Worm (Caenorhabditis elegans) whole organism, late embryonic: Measurements from ENCODE around the gene sre-2.

Experiments
- K02D7.2 ChIP-seq: sonication (generic microtip); optimal IDR thresholded peaks from 2 replicates; lab custom pipeline; 2017; ENCODE audit warnings: mild to moderate bottlenecking, missing genetic modification characterization, missing compliant biosample characterization
- K09A11.1 ChIP-seq: sonication (generic microtip); optimal IDR thresholded peaks from 2 replicates; lab custom pipeline; 2017; ENCODE audit warnings: antibody characterized with exemption, mild to moderate bottlenecking, missing genetic modification characterization, missing compliant biosample characterization; ENCODE audit not compliant: insufficient read depth
- Y22D7AL.16 ChIP-seq: sonication (generic microtip); optimal IDR thresholded peaks from 2 replicates; lab custom pipeline; 2016; ENCODE audit warnings: missing genetic modification characterization, missing compliant biosample characterization
- ama-1 ChIP-seq: fragments of 150-350 bp; optimal IDR thresholded peaks from 2 replicates; lab custom pipeline; 2014
- ceh-19 ChIP-seq: fragments of 200-800 bp; sonication (Bioruptor generic); optimal IDR thresholded peaks from 2 replicates; lab custom pipeline; 2018; ENCODE audit warnings: mild to moderate bottlenecking, missing genetic modification characterization, missing compliant biosample characterization
- ceh-22 ChIP-seq: sonication (generic microtip); optimal IDR thresholded peaks from 2 replicates; lab custom pipeline; 2017; ENCODE audit warnings: missing biosample characterization, missing genetic modification characterization
- ceh-31 ChIP-seq: sonication (generic microtip); optimal IDR thresholded peaks from 2 replicates; lab custom pipeline; 2016; ENCODE audit warnings: missing genetic modification characterization, missing compliant biosample characterization
- ceh-45 ChIP-seq: fragments of 200-800 bp; sonication (Bioruptor generic); IDR thresholded peaks from 2 replicates; pipeline ENCODE4 v1.3.6; 2022; ENCODE audit warnings: missing genetic modification reagents, missing genetic modification characterization, missing compliant biosample characterization
- ceh-6 ChIP-seq: fragments of 200-800 bp; sonication (Bioruptor generic); optimal IDR thresholded peaks from 2 replicates; lab custom pipeline; 2018; ENCODE audit warnings: mild to moderate bottlenecking, missing genetic modification characterization, missing compliant biosample characterization
- ceh-9 ChIP-seq: sonication (generic microtip); optimal IDR thresholded peaks from 2 replicates; lab custom pipeline; 2016; ENCODE audit warnings: mild to moderate bottlenecking, missing genetic modification characterization, inconsistent platforms, missing compliant biosample characterization
- che-1 ChIP-seq: sonication (generic microtip); optimal IDR thresholded peaks from 2 replicates; lab custom pipeline; 2016; ENCODE audit warnings: mild to moderate bottlenecking, missing genetic modification characterization, missing compliant biosample characterization
- dmd-4 ChIP-seq: sonication (generic microtip); optimal IDR thresholded peaks from 2 replicates; lab custom pipeline; 2016; ENCODE audit warnings: borderline replicate concordance, missing genetic modification characterization, missing compliant biosample characterization
- dve-1 ChIP-seq: sonication (generic microtip); optimal IDR thresholded peaks from 2 replicates; lab custom pipeline; 2017; ENCODE audit warnings: antibody characterized with exemption, mild to moderate bottlenecking, missing genetic modification characterization, missing compliant biosample characterization
- elt-2 ChIP-seq: sonication (generic microtip); optimal IDR thresholded peaks from 2 replicates; lab custom pipeline; 2016; ENCODE audit warnings: missing genetic modification reagents, missing genetic modification characterization, missing compliant biosample characterization
- eyg-1 ChIP-seq: sonication (generic microtip); optimal IDR thresholded peaks from 2 replicates; lab custom pipeline; 2016; ENCODE audit warnings: missing genotype, missing genetic modification characterization, missing compliant biosample characterization
- fkh-6 ChIP-seq: sonication (generic microtip); optimal IDR thresholded peaks from 2 replicates; lab custom pipeline; 2016; ENCODE audit warnings: missing genetic modification characterization, missing compliant biosample characterization
- hlh-15 ChIP-seq: sonication (generic microtip); optimal IDR thresholded peaks from 2 replicates; lab custom pipeline; 2016; ENCODE audit warnings: missing genetic modification characterization, missing compliant biosample characterization
- hlh-6 ChIP-seq: sonication (generic microtip); optimal IDR thresholded peaks from 2 replicates; lab custom pipeline; 2016; ENCODE audit warnings: missing genotype, missing genetic modification characterization, missing compliant biosample characterization
- hlh-8 ChIP-seq: sonication (generic microtip); optimal IDR thresholded peaks from 2 replicates; lab custom pipeline; 2016; ENCODE audit warnings: missing genotype, missing genetic modification characterization, missing compliant biosample characterization
- lin-11 ChIP-seq: fragments of 200-800 bp; sonication (Bioruptor generic); optimal IDR thresholded peaks from 2 replicates; lab custom pipeline; 2018; ENCODE audit warnings: mild to moderate bottlenecking, missing genetic modification characterization, missing compliant biosample characterization
- nfya-1 ChIP-seq: sonication (generic microtip); optimal IDR thresholded peaks from 2 replicates; lab custom pipeline; 2017; ENCODE audit warnings: missing genetic modification characterization, mild to moderate bottlenecking, missing compliant biosample characterization, antibody characterized with exemption, moderate library complexity
- nhr-232 ChIP-seq: sonication (generic microtip); optimal IDR thresholded peaks from 2 replicates; lab custom pipeline; 2016; ENCODE audit warnings: missing genetic modification characterization, missing compliant biosample characterization
- npax-4 ChIP-seq: sonication (generic microtip); optimal IDR thresholded peaks from 2 replicates; lab custom pipeline; 2016; ENCODE audit warnings: missing genetic modification characterization, missing compliant biosample characterization
- odd-2 ChIP-seq: sonication (generic microtip); optimal IDR thresholded peaks from 2 replicates; lab custom pipeline; 2017; ENCODE audit warnings: antibody characterized with exemption, mild to moderate bottlenecking, missing genetic modification characterization, missing compliant biosample characterization
- pag-3 ChIP-seq: sonication (generic microtip); optimal IDR thresholded peaks from 2 replicates; lab custom pipeline; 2016; ENCODE audit warnings: missing compliant biosample characterization, missing genetic modification characterization, borderline replicate concordance
- pha-4 ChIP-seq: fragments of 150-350 bp; optimal IDR thresholded peaks from 2 replicates; lab custom pipeline; 2018; ENCODE audit warnings: missing biosample characterization, missing genetic modification reagents, missing genetic modification characterization
- pqm-1 ChIP-seq: sonication (generic microtip); optimal IDR thresholded peaks from 2 replicates; lab custom pipeline; 2016; ENCODE audit warnings: missing genetic modification characterization, missing compliant biosample characterization
- ref-2 ChIP-seq: sonication (generic microtip); optimal IDR thresholded peaks from 2 replicates; lab custom pipeline; 2016; ENCODE audit warnings: missing genetic modification characterization, missing compliant biosample characterization
- sox-2 ChIP-seq: fragments of 200-800 bp; sonication (Bioruptor generic); IDR thresholded peaks from 2 replicates; pipeline ENCODE4 v1.3.6; 2022; ENCODE audit warnings: missing genetic modification reagents, missing genetic modification characterization, missing compliant biosample characterization
- tbx-2 ChIP-seq: sonication (generic microtip); optimal IDR thresholded peaks from 2 replicates; lab custom pipeline; 2016; ENCODE audit warnings: missing genetic modification characterization, missing compliant biosample characterization
- unc-3 ChIP-seq, 2 experiments: fragments of 200-800 bp in 1 of 2; sonication (Bioruptor generic) in 1 of 2; sonication (generic microtip) in 1 of 2; conservative IDR thresholded peaks in 1 of 2; optimal IDR thresholded peaks in 1 of 2; 2 replicates each; pipeline versions ENCODE4 v1.3.6 to Lab custom; 2016 to 2022; ENCODE audit warnings: missing compliant biosample characterization in 2 of 2, missing genetic modification characterization in 2 of 2, missing genetic modification reagents in 1 of 2
- unc-55 ChIP-seq: sonication (generic microtip); optimal IDR thresholded peaks from 2 replicates; lab custom pipeline; 2017; ENCODE audit warnings: missing biosample characterization, missing genetic modification reagents, missing genetic modification characterization
- ztf-16 ChIP-seq: sonication (generic microtip); optimal IDR thresholded peaks from 2 replicates; lab custom pipeline; 2017; ENCODE audit warnings: missing genetic modification characterization, missing compliant biosample characterization

The sre-2 gene

ce11 chrII:8102041-8102440, at the start of gene sre-2:
sre-2 (minus strand) TSS chrII:8102141.
- no peak for TF ChIP-seq che-1 (tag; lab: Kevin White, UChicago)
- no peak for TF ChIP-seq eyg-1
- no peak for TF ChIP-seq hlh-15

ce11 chrII:8149930-8150329, 48.0 kb upstream of the sre-2 start, which contains the start of gene F10B5.3:
F10B5.3 (minus strand) TSS chrII:8150030.
- TF ChIP-seq che-1 (tag; lab: Kevin White, UChicago): no peak
- TF ChIP-seq, all 69 proteins: peak for 0

- TF ChIP-seq nhr-232 (no peak), hlh-15 (no peak), lin-11 (no peak), K02D7.2 (tag; lab: Kevin White, UChicago) (no peak)
Observed at ce11 chrII:8144543-8144942, 42.6 kb upstream of the sre-2 start, which contains the start of gene F10B5.2. F10B5.2 (plus strand) TSS chrII:8144762.

- TF ChIP-seq dve-1 (tag; lab: Kevin White, UChicago): peak; percentile 4
- no peak for TF ChIP-seq pqm-1 (tag; lab: Kevin White, UChicago)
- TF ChIP-seq nfya-1 (tag; lab: Kevin White, UChicago): peak; percentile 51
Observed at ce11 chrII:8143278-8143931, 41.5 kb upstream of the sre-2 start, which contains the start of the genes ints-11 and rpl-10. ints-11 (minus strand) TSS chrII:8143478. rpl-10 (plus strand) TSS chrII:8143881.

ce11 chrII:8141135-8141534, 39.2 kb upstream of the sre-2 start:
- TF ChIP-seq ama-1 (lab: Kevin White, UChicago) (no peak), Y22D7AL.16 (tag; lab: Kevin White, UChicago) (no peak), sox-2 (no peak), odd-2 (no peak), nfya-1 (tag; lab: Kevin White, UChicago) (no peak), unc-3 (GFP tag; conservative IDR thresholded peaks at IDR 0.05; lab: Robert Waterston, UW) (no peak), unc-3 (tag; optimal IDR thresholded peaks at IDR 0.05; lab: Kevin White, UChicago) (no peak), ceh-19 (GFP tag; lab: Kevin White, UChicago) (no peak), pqm-1 (tag; lab: Kevin White, UChicago) (no peak), ceh-9 (tag; lab: Kevin White, UChicago) (no peak), hlh-8 (no peak), K02D7.2 (tag; lab: Kevin White, UChicago) (no peak), npax-4 (no peak), ceh-6 (GFP tag; lab: Kevin White, UChicago) (no peak), lin-11 (no peak), ref-2 (tag; lab: Kevin White, UChicago) (no peak), dmd-4 (no peak), ceh-22 (no peak), elt-2 (tag; lab: Kevin White, UChicago) (no peak), hlh-6 (tag; lab: Kevin White, UChicago) (no peak)

ce11 chrII:8138015-8138546, 36.1 kb upstream of the sre-2 start, which contains the start of gene cdc-48.2:
cdc-48.2 (plus strand) TSS chrII:8138496.
- no peak for TF ChIP-seq hlh-8
- no peak for TF ChIP-seq fkh-6 (tag; lab: Kevin White, UChicago)
- TF ChIP-seq ceh-9 (tag; lab: Kevin White, UChicago): no peak
- TF ChIP-seq ceh-31 (tag; lab: Kevin White, UChicago): no peak
- TF ChIP-seq odd-2: no peak
- no peak for TF ChIP-seq nhr-232
- no peak for TF ChIP-seq hlh-15
- TF ChIP-seq unc-55: no peak
- no peak for TF ChIP-seq pag-3
- no peak for TF ChIP-seq pha-4 (tag; lab: Kevin White, UChicago)
- TF ChIP-seq K09A11.1 (tag; lab: Kevin White, UChicago): no peak
- TF ChIP-seq ztf-16: no peak
- TF ChIP-seq K02D7.2 (tag; lab: Kevin White, UChicago): no peak
- no peak for TF ChIP-seq ceh-45
- TF ChIP-seq tbx-2 (tag; lab: Kevin White, UChicago): no peak
- TF ChIP-seq ceh-6 (GFP tag; lab: Kevin White, UChicago): no peak
